Fruit fly (Drosophila melanogaster) whole organism, wandering third instar larva: Measurements from ENCODE around the gene CG5835.

Source experiments
- Abd-B ChIP-seq: fragments of >200 bp; optimal IDR thresholded peaks from 2 replicates; lab custom pipeline; 2017; ENCODE audit warnings: missing biosample characterization, missing genetic modification characterization
- Dif ChIP-seq: fragments of 200-275, 200-300 bp; sonication (Bioruptor generic); optimal IDR thresholded peaks from 2 replicates; lab custom pipeline; 2018; ENCODE audit warnings: missing biosample characterization, missing genetic modification characterization; ENCODE audit not compliant: partially characterized antibody
- Sp1 ChIP-seq: fragments of 200-800 bp; sonication (Bioruptor generic); optimal IDR thresholded peaks from 3 replicates; lab custom pipeline; 2019; ENCODE audit warnings: missing biosample characterization, mild to moderate bottlenecking, missing genetic modification characterization, moderate library complexity
- h ChIP-seq: fragments of 200-800 bp; sonication (Bioruptor generic); optimal IDR thresholded peaks from 3 replicates; lab custom pipeline; 2016; ENCODE audit warnings: missing biosample characterization, mild to moderate bottlenecking, missing genetic modification characterization
- psq ChIP-seq: fragments of 200-800 bp; sonication (Bioruptor generic); optimal IDR thresholded peaks from 3 replicates; lab custom pipeline; 2017; ENCODE audit warnings: missing biosample characterization, mild to moderate bottlenecking, missing genetic modification characterization, moderate library complexity
- sv ChIP-seq: fragments of 200-800 bp; sonication (Bioruptor generic); optimal IDR thresholded peaks from 3 replicates; lab custom pipeline; 2016; ENCODE audit warnings: missing biosample characterization, missing genetic modification characterization
- usp ChIP-seq: fragments of >200 bp; optimal IDR thresholded peaks from 2 replicates; lab custom pipeline; 2017; ENCODE audit warnings: missing biosample characterization, missing genetic modification characterization

DNA sequence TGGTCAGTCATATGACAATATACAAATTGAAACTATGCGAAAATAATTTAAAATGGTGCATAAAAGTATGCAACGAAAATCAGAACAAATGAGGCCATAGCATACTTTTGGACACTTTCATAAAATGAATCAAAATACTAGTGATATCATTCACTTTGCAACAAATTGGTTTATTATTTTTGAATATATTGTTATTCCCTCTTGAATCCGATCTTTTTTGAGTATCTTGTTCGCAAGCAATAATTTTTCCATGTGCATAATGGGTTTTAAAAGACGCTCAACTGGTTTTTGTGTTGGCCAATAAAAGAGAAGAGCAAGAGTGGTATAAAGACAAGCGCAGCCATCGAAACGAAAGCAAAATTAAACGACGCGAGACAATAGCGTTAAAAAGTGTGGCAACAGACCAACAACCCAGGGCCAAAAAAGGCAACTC is 34.2 kb upstream of the CG5835 start:
- TF ChIP-seq Dif (GFP tag; lab: Kevin White, UChicago), result no peak
- no peak for TF ChIP-seq Abd-B
- TF ChIP-seq usp, result no peak
- TF ChIP-seq h (GFP tag; lab: Kevin White, UChicago), result peak; percentile 86
- peak; percentile 86 for TF ChIP-seq Sp1
- TF ChIP-seq sv (GFP tag; lab: Kevin White, UChicago), result no peak
- peak; percentile 91 for TF ChIP-seq psq (GFP tag; lab: Kevin White, UChicago)
